Fruit fly (Drosophila melanogaster): ENCODE results near the gene CG3588.

DNA sequence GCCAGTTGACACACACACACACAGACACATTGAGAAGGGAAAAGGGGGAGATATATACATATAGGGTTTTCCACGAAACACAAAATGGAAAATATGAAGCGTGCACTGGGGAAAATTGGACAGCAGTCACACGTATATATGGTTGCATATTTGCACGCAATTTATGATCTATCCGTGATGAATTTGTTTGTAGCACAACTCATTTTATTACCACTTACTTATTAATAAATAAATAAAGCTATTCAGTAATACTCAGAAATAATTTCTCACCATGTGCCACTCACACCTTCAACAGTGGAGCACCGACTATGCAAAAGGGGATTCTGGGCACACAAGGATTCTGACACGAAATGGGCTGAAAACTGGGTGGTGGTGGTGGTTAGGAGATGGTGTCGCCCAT lies 5.5 kb upstream of the CG3588 start:
- TF ChIP-seq Myc (optimal IDR thresholded peaks at IDR 0.05): no peak
- TF ChIP-seq ttk (optimal IDR thresholded peaks at IDR 0.05): no peak
- TF ChIP-seq psq (optimal IDR thresholded peaks at IDR 0.05): no peak
- no peak for TF ChIP-seq insv (optimal IDR thresholded peaks at IDR 0.05)
- TF ChIP-seq h (optimal IDR thresholded peaks at IDR 0.05): no peak
- TF ChIP-seq Sin3A (optimal IDR thresholded peaks at IDR 0.05): no peak
